Worm (Caenorhabditis elegans) whole organism, early embryonic: ENCODE data around the gene srb-6.

Experiments
- B0310.2 ChIP-seq: sonication (generic microtip); optimal IDR thresholded peaks from 2 replicates; lab custom pipeline; 2016; ENCODE audit warnings: mild to moderate bottlenecking, missing genetic modification characterization, missing compliant biosample characterization
- F13C5.2 ChIP-seq: sonication (generic microtip); optimal IDR thresholded peaks from 2 replicates; lab custom pipeline; 2017; ENCODE audit warnings: mild to moderate bottlenecking, missing genetic modification characterization, inconsistent platforms, missing compliant biosample characterization
- aly-1 ChIP-seq: sonication (generic microtip); optimal IDR thresholded peaks from 2 replicates; lab custom pipeline; 2016; ENCODE audit warnings: missing genetic modification characterization, missing compliant biosample characterization
- ama-1 ChIP-seq: fragments of 150-350 bp; optimal IDR thresholded peaks from 2 replicates; lab custom pipeline; 2014
- ceh-13 ChIP-seq: fragments of 200-800 bp; sonication (Bioruptor generic); optimal IDR thresholded peaks from 2 replicates; lab custom pipeline; 2018; ENCODE audit warnings: mild to moderate bottlenecking, missing genetic modification characterization, missing compliant biosample characterization
- ceh-36 ChIP-seq: sonication (generic microtip); optimal IDR thresholded peaks from 2 replicates; lab custom pipeline; 2016; ENCODE audit warnings: missing genetic modification characterization, inconsistent platforms, missing compliant biosample characterization
- ets-7 ChIP-seq: sonication (generic microtip); optimal IDR thresholded peaks from 2 replicates; lab custom pipeline; 2016; ENCODE audit warnings: missing genotype, missing genetic modification characterization, missing compliant biosample characterization
- flt-1 ChIP-seq: fragments of 200-800 bp; sonication (Bioruptor generic); IDR thresholded peaks from 2 replicates; pipeline ENCODE4 v1.3.6; 2022; ENCODE audit warnings: missing genetic modification characterization, missing compliant biosample characterization
- hmbx-1 ChIP-seq: sonication (generic microtip); optimal IDR thresholded peaks from 2 replicates; lab custom pipeline; 2016; ENCODE audit warnings: mild to moderate bottlenecking, missing genetic modification characterization, missing compliant biosample characterization
- hmg-4 ChIP-seq: fragments of 200-800 bp; sonication (Bioruptor generic); optimal IDR thresholded peaks from 2 replicates; lab custom pipeline; 2018; ENCODE audit warnings: mild to moderate bottlenecking, missing genetic modification characterization, missing compliant biosample characterization
- hnd-1 ChIP-seq: sonication (generic microtip); optimal IDR thresholded peaks from 2 replicates; lab custom pipeline; 2016; ENCODE audit warnings: missing genetic modification characterization, missing compliant biosample characterization
- pes-1 ChIP-seq: fragments of 200-800 bp; sonication (Bioruptor generic); IDR thresholded peaks from 2 replicates; pipeline ENCODE4 v1.3.6; 2022; ENCODE audit warnings: missing genetic modification reagents, missing genetic modification characterization, missing compliant biosample characterization
- scrt-1 ChIP-seq: fragments of 200-800 bp; sonication (Bioruptor generic); IDR thresholded peaks from 2 replicates; pipeline ENCODE4 v1.3.6; 2022; ENCODE audit warnings: missing genetic modification characterization, missing compliant biosample characterization
- sea-1 ChIP-seq: fragments of 200-800 bp; sonication (Bioruptor generic); conservative IDR thresholded peaks from 2 replicates; pipeline ENCODE4 v1.3.6; 2022; ENCODE audit warnings: missing genetic modification characterization, missing compliant biosample characterization
- tbx-11 ChIP-seq: fragments of 200-800 bp; sonication (Bioruptor generic); IDR thresholded peaks from 2 replicates; pipeline ENCODE4 v1.3.6; 2022; ENCODE audit warnings: missing genetic modification characterization, missing compliant biosample characterization
- tbx-37 ChIP-seq: fragments of 200-800 bp; sonication (Bioruptor generic); conservative IDR thresholded peaks from 2 replicates; pipeline ENCODE4 v1.3.6; 2022; ENCODE audit warnings: missing genetic modification reagents, missing genetic modification characterization, missing compliant biosample characterization
- tra-4 ChIP-seq: sonication (generic microtip); optimal IDR thresholded peaks from 2 replicates; lab custom pipeline; 2017; ENCODE audit warnings: missing genetic modification characterization, missing compliant biosample characterization

srb-6 gene

ce11 chrII:10204428-10205049, 9.8 kb downstream of the srb-6 start:
- TF ChIP-seq ets-7 = no peak
- no peak for TF ChIP-seq sea-1 (GFP tag; lab: Robert Waterston, UW)
- TF ChIP-seq tra-4 (tag; lab: Kevin White, UChicago) = no peak
- TF ChIP-seq hnd-1 (tag; lab: Kevin White, UChicago) = no peak
- TF ChIP-seq pes-1 = no peak
- TF ChIP-seq flt-1 = no peak
- TF ChIP-seq ceh-36 (tag; lab: Kevin White, UChicago) = no peak
- TF ChIP-seq F13C5.2 (tag; lab: Kevin White, UChicago) = no peak
- TF ChIP-seq ama-1 = no peak
- TF ChIP-seq hmg-4 (GFP tag; lab: Kevin White, UChicago) = no peak
- TF ChIP-seq tbx-37 (GFP tag; lab: Robert Waterston, UW) = no peak

- no peak for TF ChIP-seq scrt-1 (GFP tag; lab: Robert Waterston, UW)
- TF ChIP-seq flt-1 = no peak
- TF ChIP-seq pes-1 = no peak
- no peak for TF ChIP-seq hmg-4 (GFP tag; lab: Kevin White, UChicago)
- no peak for TF ChIP-seq ets-7
- TF ChIP-seq ama-1 = no peak
Observed at ce11 chrII:10206425-10206824, 11.7 kb downstream of the srb-6 start, which contains the start of gene T01E8.1. T01E8.1 (plus strand) TSS chrII:10206725.

- TF ChIP-seq flt-1 (no peak), sea-1 (GFP tag; lab: Robert Waterston, UW) (no peak), ama-1 (no peak), ets-7 (no peak), ceh-36 (tag; lab: Kevin White, UChicago) (no peak), tra-4 (tag; lab: Kevin White, UChicago) (no peak)
Observed at ce11 chrII:10218171-10218570, 23.5 kb downstream of the srb-6 start, which contains the start of gene ref-1. ref-1 (plus strand) TSS chrII:10218471.

ce11 chrII:10220631-10221030, 25.9 kb downstream of the srb-6 start:
- TF ChIP-seq hnd-1 (tag; lab: Kevin White, UChicago) (no peak), hmg-4 (GFP tag; lab: Kevin White, UChicago) (no peak), ceh-13 (no peak), pes-1 (no peak), ceh-36 (tag; lab: Kevin White, UChicago) (no peak), ets-7 (no peak), scrt-1 (GFP tag; lab: Robert Waterston, UW) (no peak), hmbx-1 (tag; lab: Kevin White, UChicago) (no peak), B0310.2 (tag; lab: Kevin White, UChicago) (no peak), ama-1 (no peak), tbx-37 (GFP tag; lab: Robert Waterston, UW) (no peak), tbx-11 (GFP tag; lab: Robert Waterston, UW) (no peak), F13C5.2 (tag; lab: Kevin White, UChicago) (no peak), aly-1 (tag; lab: Kevin White, UChicago) (no peak), tra-4 (tag; lab: Kevin White, UChicago) (no peak), flt-1 (no peak), sea-1 (GFP tag; lab: Robert Waterston, UW) (no peak)

- TF ChIP-seq tbx-11 (GFP tag; lab: Robert Waterston, UW) (no peak), ceh-13 (no peak), aly-1 (tag; lab: Kevin White, UChicago) (no peak), sea-1 (GFP tag; lab: Robert Waterston, UW) (no peak), hnd-1 (tag; lab: Kevin White, UChicago) (no peak), flt-1 (no peak), B0310.2 (tag; lab: Kevin White, UChicago) (no peak), ama-1 (no peak), hmbx-1 (tag; lab: Kevin White, UChicago) (no peak), hmg-4 (GFP tag; lab: Kevin White, UChicago) (no peak), tbx-37 (GFP tag; lab: Robert Waterston, UW) (no peak), ets-7 (no peak), ceh-36 (tag; lab: Kevin White, UChicago) (no peak), pes-1 (no peak), scrt-1 (GFP tag; lab: Robert Waterston, UW) (no peak), tra-4 (tag; lab: Kevin White, UChicago) (no peak), F13C5.2 (tag; lab: Kevin White, UChicago) (no peak)
Observed at ce11 chrII:10221627-10222026, 26.9 kb downstream of the srb-6 start.

- TF ChIP-seq ceh-13 (no peak), ets-7 (no peak), B0310.2 (tag; lab: Kevin White, UChicago) (no peak), sea-1 (GFP tag; lab: Robert Waterston, UW) (no peak), tra-4 (tag; lab: Kevin White, UChicago) (no peak), flt-1 (no peak), scrt-1 (GFP tag; lab: Robert Waterston, UW) (no peak), ama-1 (no peak), ceh-36 (tag; lab: Kevin White, UChicago) (no peak), pes-1 (no peak), hmbx-1 (tag; lab: Kevin White, UChicago) (no peak), aly-1 (tag; lab: Kevin White, UChicago) (no peak), hnd-1 (tag; lab: Kevin White, UChicago) (no peak), tbx-37 (GFP tag; lab: Robert Waterston, UW) (no peak)
Observed at ce11 chrII:10222577-10222976, 27.9 kb downstream of the srb-6 start, which contains the start of gene plc-3. plc-3 (plus strand) TSS chrII:10222877.

ce11 chrII:10227030-10227429, 32.3 kb downstream of the srb-6 start, which contains the start of gene srh-135:
srh-135 (minus strand) TSS chrII:10227130.
- TF ChIP-seq pes-1 = no peak
- TF ChIP-seq flt-1 = no peak
- TF ChIP-seq hnd-1 (tag; lab: Kevin White, UChicago) = no peak
- no peak for TF ChIP-seq ama-1
- no peak for TF ChIP-seq tra-4 (tag; lab: Kevin White, UChicago)
- TF ChIP-seq tbx-11 (GFP tag; lab: Robert Waterston, UW) = no peak
- TF ChIP-seq F13C5.2 (tag; lab: Kevin White, UChicago) = no peak
- TF ChIP-seq ceh-13 = no peak
- TF ChIP-seq hmg-4 (GFP tag; lab: Kevin White, UChicago) = no peak
- TF ChIP-seq ceh-36 (tag; lab: Kevin White, UChicago) = no peak
- no peak for TF ChIP-seq B0310.2 (tag; lab: Kevin White, UChicago)
- TF ChIP-seq hmbx-1 (tag; lab: Kevin White, UChicago) = no peak
- TF ChIP-seq ets-7 = no peak
- no peak for TF ChIP-seq tbx-37 (GFP tag; lab: Robert Waterston, UW)
- TF ChIP-seq scrt-1 (GFP tag; lab: Robert Waterston, UW) = no peak
- TF ChIP-seq sea-1 (GFP tag; lab: Robert Waterston, UW) = no peak
